Fruit fly (Drosophila melanogaster) whole organism, pupa: ENCODE results near the gene Hydr2.
A peak's percentile ranks its signal among the peaks of the same experiment; 100 is the strongest.

Experiments used
- CG10348 ChIP-seq: fragments of 200-800 bp; sonication (Bioruptor generic); IDR thresholded peaks from 2 replicates; pipeline ENCODE4 v1.3.6; 2022; ENCODE audit warnings: missing biosample characterization, missing genetic modification characterization
- CG12605 ChIP-seq: fragments of 200-800 bp; sonication (Bioruptor generic); IDR thresholded peaks from 2 replicates; pipeline ENCODE4 v1.3.6; 2022; ENCODE audit warnings: missing biosample characterization, missing genetic modification characterization
- CG13204 ChIP-seq: fragments of 200-800 bp; sonication (Bioruptor generic); optimal IDR thresholded peaks from 2 replicates; lab custom pipeline; 2018; ENCODE audit warnings: missing biosample characterization, mild to moderate bottlenecking, missing genetic modification characterization, moderate library complexity
- CG14655 ChIP-seq: fragments of 200-800 bp; sonication (Bioruptor generic); optimal IDR thresholded peaks from 3 replicates; lab custom pipeline; 2017; ENCODE audit warnings: mild to moderate bottlenecking, missing biosample characterization, missing genetic modification reagents, missing genetic modification characterization
- CG15710 ChIP-seq: fragments of 200-800 bp; sonication (Bioruptor generic); optimal IDR thresholded peaks from 2 replicates; lab custom pipeline; 2018; ENCODE audit warnings: missing biosample characterization, mild to moderate bottlenecking, missing genetic modification characterization, moderate library complexity
- CG17806 ChIP-seq: fragments of 200-800 bp; sonication (Bioruptor generic); optimal IDR thresholded peaks from 2 replicates; lab custom pipeline; 2018; ENCODE audit warnings: missing biosample characterization, mild to moderate bottlenecking, missing genetic modification characterization, moderate library complexity
- CG32121 ChIP-seq: fragments of 200-800 bp; sonication (Bioruptor generic); IDR thresholded peaks from 2 replicates; pipeline ENCODE4 v1.3.6; 2022; ENCODE audit warnings: missing biosample characterization, missing genetic modification characterization
- CG34367 ChIP-seq: fragments of 200-800 bp; sonication (Bioruptor generic); optimal IDR thresholded peaks from 2 replicates; lab custom pipeline; 2018; ENCODE audit warnings: missing biosample characterization, mild to moderate bottlenecking, missing genetic modification characterization
- CG4496 ChIP-seq: fragments of 200-800 bp; sonication (Bioruptor generic); IDR thresholded peaks from 3 replicates; pipeline ENCODE4 v1.3.6; 2022; ENCODE audit warnings: missing biosample characterization, missing genetic modification characterization
- CG8159 ChIP-seq: fragments of 200-800 bp; sonication (Bioruptor generic); optimal IDR thresholded peaks from 3 replicates; lab custom pipeline; 2018; ENCODE audit warnings: missing biosample characterization, mild to moderate bottlenecking, missing genetic modification characterization, moderate library complexity
- CG8301 ChIP-seq: fragments of 200-800 bp; sonication (Bioruptor generic); optimal IDR thresholded peaks from 2 replicates; lab custom pipeline; 2018; ENCODE audit warnings: missing biosample characterization, mild to moderate bottlenecking, missing genetic modification characterization
- CG9948 ChIP-seq: fragments of 200-800 bp; sonication (Bioruptor generic); optimal IDR thresholded peaks from 2 replicates; lab custom pipeline; 2018; ENCODE audit warnings: missing biosample characterization, mild to moderate bottlenecking, missing genetic modification characterization, moderate library complexity
- D1 ChIP-seq: fragments of 200-800 bp; sonication (Bioruptor generic); optimal IDR thresholded peaks from 2 replicates; lab custom pipeline; 2018; ENCODE audit warnings: missing biosample characterization, mild to moderate bottlenecking, missing genetic modification characterization, moderate library complexity
- EcR ChIP-seq: fragments of 200-800 bp; sonication (Bioruptor generic); optimal IDR thresholded peaks from 3 replicates; lab custom pipeline; 2019; ENCODE audit warnings: missing biosample characterization, missing genetic modification characterization, mild to moderate bottlenecking, moderate library complexity, missing genetic modification reagents
- Ets98B ChIP-seq: fragments of 200-800 bp; sonication (Bioruptor generic); IDR thresholded peaks from 2 replicates; pipeline ENCODE4 v1.3.6; 2022; ENCODE audit warnings: missing biosample characterization, missing genetic modification characterization
- Pif1A ChIP-seq: fragments of 200-800 bp; sonication (Bioruptor generic); optimal IDR thresholded peaks from 3 replicates; lab custom pipeline; 2016; ENCODE audit warnings: missing biosample characterization, missing genetic modification characterization
- Pif1B ChIP-seq: fragments of 200-800 bp; sonication (Bioruptor generic); optimal IDR thresholded peaks from 3 replicates; lab custom pipeline; 2016; ENCODE audit warnings: missing biosample characterization, missing genetic modification characterization
- Snoo ChIP-seq: fragments of 200-800 bp; sonication (Bioruptor generic); optimal IDR thresholded peaks from 3 replicates; lab custom pipeline; 2017; ENCODE audit warnings: missing biosample characterization, mild to moderate bottlenecking, missing genetic modification characterization, inconsistent platforms
- fd96Ca ChIP-seq: fragments of 200-800 bp; sonication (Bioruptor generic); IDR thresholded peaks from 3 replicates; pipeline ENCODE4 v1.3.6; 2022; ENCODE audit warnings: missing biosample characterization, missing genetic modification characterization
- gl ChIP-seq: fragments of 200-800 bp; sonication (Bioruptor generic); optimal IDR thresholded peaks from 2 replicates; lab custom pipeline; 2018; ENCODE audit warnings: missing biosample characterization, mild to moderate bottlenecking, missing genetic modification characterization
- rn ChIP-seq: fragments of 200-800 bp; sonication (Bioruptor generic); IDR thresholded peaks from 2 replicates; pipeline ENCODE4 v1.3.6; 2022; ENCODE audit warnings: missing biosample characterization, missing genetic modification characterization

Gene Hydr2

DNA sequence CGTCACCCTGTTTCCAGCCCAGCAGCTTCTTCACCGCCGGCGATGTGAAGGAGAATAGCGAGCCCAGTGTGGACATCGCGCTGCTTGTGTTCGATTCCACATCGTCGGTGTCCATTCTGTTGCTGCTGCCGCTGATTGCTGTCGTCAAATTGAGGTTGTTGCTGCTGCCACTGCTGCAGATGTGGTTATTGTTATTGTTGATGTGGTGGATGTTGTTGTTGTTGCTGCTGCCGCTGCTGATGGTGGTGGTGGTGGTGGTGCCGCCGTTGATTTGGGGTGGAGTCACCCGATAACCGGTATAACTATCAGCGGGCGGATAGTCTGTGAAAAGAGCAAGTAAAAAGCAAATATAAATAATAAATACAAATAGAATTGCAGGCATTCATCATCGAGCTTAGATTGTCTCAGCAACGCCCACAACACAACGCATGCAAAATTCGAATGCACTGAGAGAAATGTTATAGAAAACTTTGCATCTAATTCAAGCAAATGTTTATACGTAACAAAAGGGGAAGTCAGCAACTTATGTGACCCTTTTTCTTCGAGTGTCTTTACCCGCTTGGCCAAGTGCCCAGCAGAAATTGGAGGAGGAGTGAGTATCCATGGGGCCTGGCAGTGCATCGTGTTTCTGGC lies 14.4 kb upstream of the Hydr2 start:
- TF ChIP-seq Ets98B (GFP tag; lab: Robert Waterston, UW) (peak; percentile 73), D1 (tag; lab: Kevin White, UChicago) (no peak), CG14655 (GFP tag; lab: Kevin White, UChicago) (no peak), CG8301 (tag; lab: Kevin White, UChicago) (peak; percentile 48), Snoo (tag; lab: Kevin White, UChicago) (no peak), EcR (GFP tag; lab: Kevin White, UChicago) (no peak), CG10348 (no peak), gl (tag; lab: Kevin White, UChicago) (no peak), Pif1A (GFP tag; lab: Kevin White, UChicago) (peak; percentile 29), CG12605 (GFP tag; lab: Robert Waterston, UW) (peak; percentile 46; the same call in 1 of the 2 replicates), CG9948 (tag; lab: Kevin White, UChicago) (no peak), CG4496 (GFP tag; lab: Robert Waterston, UW) (peak; percentile 74; the same call in 2 of the 3 replicates), CG34367 (tag; lab: Kevin White, UChicago) (no peak), CG32121 (GFP tag; lab: Robert Waterston, UW) (peak; percentile 74), fd96Ca (peak; percentile 80), Pif1B (GFP tag; lab: Kevin White, UChicago) (no peak), rn (GFP tag; lab: Robert Waterston, UW) (no peak), CG17806 (tag; lab: Kevin White, UChicago) (no peak), CG8159 (tag; lab: Kevin White, UChicago) (no peak), CG13204 (GFP tag; lab: Kevin White, UChicago) (no peak), CG15710 (tag; lab: Kevin White, UChicago) (no peak)

- TF ChIP-seq Ets98B (GFP tag; lab: Robert Waterston, UW) (no peak), EcR (GFP tag; lab: Kevin White, UChicago) (no peak), Pif1B (GFP tag; lab: Kevin White, UChicago) (peak; percentile 19), CG8159 (tag; lab: Kevin White, UChicago) (peak; percentile 22), CG10348 (no peak), CG15710 (tag; lab: Kevin White, UChicago) (peak; percentile 19), D1 (tag; lab: Kevin White, UChicago) (no peak), CG17806 (tag; lab: Kevin White, UChicago) (peak; percentile 27), Pif1A (GFP tag; lab: Kevin White, UChicago) (peak; percentile 10), CG9948 (tag; lab: Kevin White, UChicago) (peak; percentile 25), CG32121 (GFP tag; lab: Robert Waterston, UW) (no peak), CG8301 (tag; lab: Kevin White, UChicago) (no peak), CG13204 (GFP tag; lab: Kevin White, UChicago) (no peak), CG12605 (GFP tag; lab: Robert Waterston, UW) (no peak), fd96Ca (no peak), CG34367 (tag; lab: Kevin White, UChicago) (no peak), rn (GFP tag; lab: Robert Waterston, UW) (no peak), CG14655 (GFP tag; lab: Kevin White, UChicago) (peak; percentile 10), Snoo (tag; lab: Kevin White, UChicago) (no peak)
Measured at dm6 chr2L:3151657-3152056, 11.8 kb upstream of the Hydr2 start.

DNA sequence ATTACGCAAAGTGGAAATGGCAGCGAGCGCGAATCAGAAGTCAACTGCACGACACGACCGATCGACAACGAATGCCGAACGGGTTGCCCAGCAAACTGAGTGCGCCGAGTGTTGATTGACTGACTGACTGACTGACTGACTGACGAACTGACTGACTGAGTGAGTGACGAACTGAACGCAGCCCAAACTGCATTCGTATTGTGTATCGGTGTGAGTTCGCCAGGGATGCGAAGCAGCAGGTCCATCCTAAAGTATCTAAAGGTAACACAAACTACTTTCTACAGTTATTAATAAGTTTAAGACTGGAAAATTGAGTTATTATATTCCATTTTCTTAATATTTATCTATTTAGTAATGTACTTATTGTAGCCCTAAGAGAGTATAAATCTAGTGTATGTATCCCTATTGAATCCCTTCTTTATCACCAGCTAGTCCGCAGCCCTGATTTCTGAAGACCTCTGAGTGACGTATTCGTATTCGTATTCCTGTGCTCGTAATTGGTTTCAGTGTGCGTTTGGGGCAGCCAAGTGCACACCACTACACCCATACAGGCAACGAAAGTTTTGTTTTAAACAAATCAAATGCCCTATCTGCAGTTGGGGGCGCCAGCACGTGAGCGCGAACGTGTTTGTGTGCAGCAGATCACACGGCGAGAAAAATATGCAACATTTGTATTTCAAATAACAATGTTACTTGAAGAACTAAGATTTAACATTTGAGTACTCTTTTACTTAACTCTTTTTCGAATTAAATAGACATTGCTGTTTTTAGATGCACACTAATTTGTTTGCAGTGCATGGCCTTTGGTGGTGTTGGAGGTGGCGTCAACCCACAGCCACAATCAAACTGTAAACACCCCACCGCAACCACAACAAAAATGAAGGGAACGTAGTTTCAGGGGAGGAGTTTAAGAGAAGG lies 10.5 kb upstream of the Hydr2 start:
- TF ChIP-seq CG34367 (tag; lab: Kevin White, UChicago): peak; percentile 67
- peak; percentile 78 for TF ChIP-seq CG15710 (tag; lab: Kevin White, UChicago)
- peak; percentile 67 for TF ChIP-seq CG12605 (GFP tag; lab: Robert Waterston, UW)
- peak; percentile 84 for TF ChIP-seq CG14655 (GFP tag; lab: Kevin White, UChicago)
- TF ChIP-seq Pif1B (GFP tag; lab: Kevin White, UChicago): peak; percentile 74
- no peak for TF ChIP-seq CG13204 (GFP tag; lab: Kevin White, UChicago)
- peak; percentile 59 for TF ChIP-seq CG10348
- TF ChIP-seq Pif1A (GFP tag; lab: Kevin White, UChicago): peak; percentile 78
- peak; percentile 91 for TF ChIP-seq fd96Ca
- TF ChIP-seq CG17806 (tag; lab: Kevin White, UChicago): peak; percentile 73
- peak; percentile 55 for TF ChIP-seq gl (tag; lab: Kevin White, UChicago)
- TF ChIP-seq Ets98B (GFP tag; lab: Robert Waterston, UW): peak; percentile 87
- peak; percentile 66 for TF ChIP-seq CG9948 (tag; lab: Kevin White, UChicago)
- TF ChIP-seq EcR (GFP tag; lab: Kevin White, UChicago): no peak
- peak; percentile 31 for TF ChIP-seq Snoo (tag; lab: Kevin White, UChicago)
- TF ChIP-seq rn (GFP tag; lab: Robert Waterston, UW): peak; percentile 71; the same call in 1 of the 2 replicates
- peak; percentile 88 for TF ChIP-seq CG8159 (tag; lab: Kevin White, UChicago)
- peak; percentile 81 for TF ChIP-seq CG8301 (tag; lab: Kevin White, UChicago)
- TF ChIP-seq CG32121 (GFP tag; lab: Robert Waterston, UW): peak; percentile 84
- peak; percentile 33 for TF ChIP-seq D1 (tag; lab: Kevin White, UChicago)
- TF ChIP-seq CG4496 (GFP tag; lab: Robert Waterston, UW): peak; percentile 91

dm6 chr2L:3154749-3155148 lies 8.7 kb upstream of the Hydr2 start:
- TF ChIP-seq Ets98B (GFP tag; lab: Robert Waterston, UW) (no peak), CG32121 (GFP tag; lab: Robert Waterston, UW) (no peak), CG12605 (GFP tag; lab: Robert Waterston, UW) (no peak), Snoo (tag; lab: Kevin White, UChicago) (no peak), fd96Ca (peak; percentile 69; the same call in 2 of the 3 replicates), gl (tag; lab: Kevin White, UChicago) (no peak), D1 (tag; lab: Kevin White, UChicago) (no peak), CG10348 (no peak), CG8159 (tag; lab: Kevin White, UChicago) (peak; percentile 52), Pif1B (GFP tag; lab: Kevin White, UChicago) (no peak), CG4496 (GFP tag; lab: Robert Waterston, UW) (peak; percentile 41; the same call in 2 of the 3 replicates), CG17806 (tag; lab: Kevin White, UChicago) (peak; percentile 51), CG8301 (tag; lab: Kevin White, UChicago) (peak; percentile 34), Pif1A (GFP tag; lab: Kevin White, UChicago) (peak; percentile 4), CG34367 (tag; lab: Kevin White, UChicago) (peak; percentile 47), CG9948 (tag; lab: Kevin White, UChicago) (peak; percentile 45), EcR (GFP tag; lab: Kevin White, UChicago) (no peak), CG13204 (GFP tag; lab: Kevin White, UChicago) (no peak), rn (GFP tag; lab: Robert Waterston, UW) (no peak), CG14655 (GFP tag; lab: Kevin White, UChicago) (peak; percentile 43), CG15710 (tag; lab: Kevin White, UChicago) (peak; percentile 58)
